Worm (Caenorhabditis elegans) whole organism, L1 larva: ENCODE data around the gene elp-1.

Experiments used
- C04F5.9 ChIP-seq: sonication (generic microtip); optimal IDR thresholded peaks from 2 replicates; lab custom pipeline; 2016; ENCODE audit warnings: missing genetic modification characterization, missing compliant biosample characterization
- C16A3.4 ChIP-seq: fragments of 150-350 bp; optimal IDR thresholded peaks from 2 replicates; lab custom pipeline; 2014; ENCODE audit warnings: missing biosample characterization, missing genetic modification characterization
- F16B12.6 ChIP-seq: fragments of 150-350 bp; optimal IDR thresholded peaks from 2 replicates; lab custom pipeline; 2014; ENCODE audit warnings: missing biosample characterization, missing genetic modification characterization
- aha-1 ChIP-seq: fragments of 150-350 bp; optimal IDR thresholded peaks from 2 replicates; lab custom pipeline; 2014; ENCODE audit warnings: missing biosample characterization, missing genetic modification characterization
- ama-1 ChIP-seq: fragments of 150-350 bp; optimal IDR thresholded peaks from 2 replicates; lab custom pipeline; 2014
- blmp-1 ChIP-seq: fragments of 150-350 bp; optimal IDR thresholded peaks from 2 replicates; lab custom pipeline; 2014; ENCODE audit warnings: missing biosample characterization, missing genetic modification characterization
- ceh-8 ChIP-seq: fragments of 200-800 bp; sonication (Bioruptor generic); optimal IDR thresholded peaks from 2 replicates; lab custom pipeline; 2018; ENCODE audit warnings: mild to moderate bottlenecking, missing genetic modification characterization, moderate library complexity, missing compliant biosample characterization
- ceh-82 ChIP-seq, 3 experiments: fragments of 150-350 bp in 1 of 3; sonication (generic microtip) in 2 of 3; optimal IDR thresholded peaks; 2 replicates each; lab custom pipeline; 2014 to 2017; ENCODE audit warnings: missing biosample characterization in 3 of 3, missing genetic modification characterization in 3 of 3
- ceh-90 ChIP-seq: sonication (generic microtip); optimal IDR thresholded peaks from 2 replicates; lab custom pipeline; 2016; ENCODE audit warnings: missing genetic modification characterization, missing compliant biosample characterization
- ces-1 ChIP-seq: fragments of 150-350 bp; optimal IDR thresholded peaks from 2 replicates; lab custom pipeline; 2014; ENCODE audit warnings: missing biosample characterization, missing genetic modification reagents, missing genetic modification characterization
- dpl-1 ChIP-seq, 3 experiments: fragments of 150-350 bp in 2 of 3; sonication (generic microtip) in 1 of 3; optimal IDR thresholded peaks; 2 replicates each; lab custom pipeline; 2014 to 2017; ENCODE audit warnings: missing biosample characterization in 3 of 3, missing genetic modification characterization in 3 of 3, missing genetic modification reagents in 3 of 3
- egl-13 ChIP-seq: sonication (generic microtip); optimal IDR thresholded peaks from 2 replicates; lab custom pipeline; 2016; ENCODE audit warnings: missing genotype, missing genetic modification reagents, missing genetic modification characterization, missing compliant biosample characterization
- elt-2 ChIP-seq: sonication (generic microtip); optimal IDR thresholded peaks from 2 replicates; lab custom pipeline; 2016; ENCODE audit warnings: missing genetic modification characterization, mild to moderate bottlenecking, inconsistent platforms, missing compliant biosample characterization, missing genetic modification reagents
- fkh-10 ChIP-seq: sonication (generic microtip); optimal IDR thresholded peaks from 2 replicates; lab custom pipeline; 2017; ENCODE audit warnings: missing biosample characterization, missing genetic modification reagents, missing genetic modification characterization
- fkh-4 ChIP-seq: sonication (generic microtip); optimal IDR thresholded peaks from 2 replicates; lab custom pipeline; 2016; ENCODE audit warnings: missing compliant biosample characterization, missing genetic modification characterization, borderline replicate concordance
- fkh-8 ChIP-seq: sonication (generic microtip); optimal IDR thresholded peaks from 2 replicates; lab custom pipeline; 2016; ENCODE audit warnings: mild to moderate bottlenecking, missing genetic modification characterization, missing compliant biosample characterization
- grh-1 ChIP-seq: fragments of 200-800 bp; sonication (Bioruptor generic); IDR thresholded peaks from 2 replicates; pipeline ENCODE4 v1.3.6; 2022; ENCODE audit warnings: missing genetic modification reagents, missing genetic modification characterization, missing compliant biosample characterization
- hlh-4 ChIP-seq: sonication (generic microtip); optimal IDR thresholded peaks from 2 replicates; lab custom pipeline; 2016; ENCODE audit warnings: mild to moderate bottlenecking, missing genetic modification characterization, missing compliant biosample characterization
- hpl-2 ChIP-seq: fragments of 150-350 bp; optimal IDR thresholded peaks from 2 replicates; lab custom pipeline; 2014; ENCODE audit warnings: missing biosample characterization, missing genetic modification reagents, missing genetic modification characterization
- irx-1 ChIP-seq: sonication (generic microtip); optimal IDR thresholded peaks from 2 replicates; lab custom pipeline; 2016; ENCODE audit warnings: missing genetic modification characterization, missing compliant biosample characterization
- isw-1 ChIP-seq: fragments of 200-800 bp; sonication (Bioruptor generic); IDR thresholded peaks from 2 replicates; pipeline ENCODE4 v1.3.6; 2022; ENCODE audit warnings: missing genetic modification characterization, missing compliant biosample characterization
- lin-14 ChIP-seq: fragments of 200-800 bp; sonication (Bioruptor generic); optimal IDR thresholded peaks from 2 replicates; lab custom pipeline; 2018; ENCODE audit warnings: mild to moderate bottlenecking, missing genetic modification characterization, moderate library complexity, missing compliant biosample characterization
- lin-35 ChIP-seq, 2 experiments: fragments of 150-350 bp; optimal IDR thresholded peaks; 2 replicates each; lab custom pipeline; 2014; ENCODE audit warnings: missing biosample characterization in 2 of 2, missing genetic modification characterization in 2 of 2, missing genetic modification reagents in 2 of 2
- lin-39 ChIP-seq: fragments of 150-350 bp; optimal IDR thresholded peaks from 2 replicates; lab custom pipeline; 2014; ENCODE audit warnings: missing biosample characterization, missing genetic modification reagents, missing genetic modification characterization
- lir-3 ChIP-seq: sonication (generic microtip); optimal IDR thresholded peaks from 2 replicates; lab custom pipeline; 2016; ENCODE audit warnings: mild to moderate bottlenecking, missing genetic modification characterization, moderate library complexity, missing compliant biosample characterization; ENCODE audit not compliant: poor library complexity
- lsy-2 ChIP-seq, 2 experiments: fragments of 150-350 bp; optimal IDR thresholded peaks; 2 replicates each; lab custom pipeline; 2014; ENCODE audit warnings: missing biosample characterization in 2 of 2, missing genetic modification characterization in 2 of 2
- mdl-1 ChIP-seq, 2 experiments: fragments of 150-350 bp; optimal IDR thresholded peaks; 2 replicates each; lab custom pipeline; 2014 to 2017; ENCODE audit warnings: missing biosample characterization in 2 of 2, missing genetic modification characterization in 2 of 2, inconsistent platforms in 1 of 2
- nhr-20 ChIP-seq: sonication (generic microtip); optimal IDR thresholded peaks from 2 replicates; lab custom pipeline; 2016; ENCODE audit warnings: mild to moderate bottlenecking, missing genetic modification characterization, missing compliant biosample characterization
- nhr-47 ChIP-seq: sonication (generic microtip); optimal IDR thresholded peaks from 2 replicates; lab custom pipeline; 2016; ENCODE audit warnings: mild to moderate bottlenecking, missing genetic modification characterization, moderate library complexity, missing compliant biosample characterization
- nhr-71 ChIP-seq: sonication (generic microtip); optimal IDR thresholded peaks from 2 replicates; lab custom pipeline; 2016; ENCODE audit warnings: mild to moderate bottlenecking, missing genetic modification characterization, moderate library complexity, missing compliant biosample characterization
- nhr-77 ChIP-seq: fragments of 150-350 bp; optimal IDR thresholded peaks from 2 replicates; lab custom pipeline; 2014; ENCODE audit warnings: missing biosample characterization, missing genetic modification characterization
- nhr-84 ChIP-seq: sonication (generic microtip); optimal IDR thresholded peaks from 2 replicates; lab custom pipeline; 2017; ENCODE audit warnings: missing biosample characterization, missing genetic modification characterization
- pax-3 ChIP-seq: fragments of 200-800 bp; sonication (Bioruptor generic); optimal IDR thresholded peaks from 2 replicates; lab custom pipeline; 2018; ENCODE audit warnings: mild to moderate bottlenecking, missing genetic modification characterization, moderate library complexity, missing compliant biosample characterization
- pqm-1 ChIP-seq: sonication (generic microtip); optimal IDR thresholded peaks from 3 replicates; lab custom pipeline; 2017; ENCODE audit warnings: missing biosample characterization, missing genetic modification characterization
- rnt-1 ChIP-seq: sonication (generic microtip); optimal IDR thresholded peaks from 2 replicates; lab custom pipeline; 2016; ENCODE audit warnings: mild to moderate bottlenecking, missing genetic modification characterization, moderate library complexity, missing compliant biosample characterization
- snu-23 ChIP-seq: sonication (generic microtip); optimal IDR thresholded peaks from 2 replicates; lab custom pipeline; 2016; ENCODE audit warnings: missing genetic modification characterization, missing compliant biosample characterization
- sox-4 ChIP-seq: sonication (generic microtip); optimal IDR thresholded peaks from 2 replicates; lab custom pipeline; 2016; ENCODE audit warnings: missing genetic modification characterization, missing compliant biosample characterization
- sptf-1 ChIP-seq: fragments of 150-350 bp; optimal IDR thresholded peaks from 2 replicates; lab custom pipeline; 2014; ENCODE audit warnings: missing biosample characterization, missing genetic modification characterization
- swsn-7 ChIP-seq: sonication (generic microtip); optimal IDR thresholded peaks from 2 replicates; lab custom pipeline; 2016; ENCODE audit warnings: missing genetic modification characterization, missing compliant biosample characterization
- tbx-2 ChIP-seq: sonication (generic microtip); optimal IDR thresholded peaks from 2 replicates; lab custom pipeline; 2016; ENCODE audit warnings: missing genetic modification characterization, missing compliant biosample characterization
- unc-62 ChIP-seq: fragments of 150-350 bp; optimal IDR thresholded peaks from 2 replicates; lab custom pipeline; 2014; ENCODE audit warnings: missing biosample characterization, missing genetic modification reagents, missing genetic modification characterization
- unc-86 ChIP-seq: sonication (generic microtip); optimal IDR thresholded peaks from 2 replicates; lab custom pipeline; 2016; ENCODE audit warnings: missing genetic modification characterization, missing compliant biosample characterization
- unc-98 ChIP-seq: fragments of 200-800 bp; sonication (Bioruptor generic); IDR thresholded peaks from 2 replicates; pipeline ENCODE4 v1.3.6; 2022; ENCODE audit warnings: missing genetic modification characterization, missing compliant biosample characterization
- vab-15 ChIP-seq: sonication (generic microtip); optimal IDR thresholded peaks from 2 replicates; lab custom pipeline; 2017; ENCODE audit warnings: missing genotype, mild to moderate bottlenecking, missing genetic modification characterization, missing compliant biosample characterization
- xbp-1 ChIP-seq: sonication (generic microtip); optimal IDR thresholded peaks from 2 replicates; lab custom pipeline; 2016; ENCODE audit warnings: missing genetic modification characterization, missing compliant biosample characterization
- zip-4 ChIP-seq: fragments of 200-800 bp; sonication (Bioruptor generic); optimal IDR thresholded peaks from 2 replicates; lab custom pipeline; 2018; ENCODE audit warnings: mild to moderate bottlenecking, missing genetic modification characterization, moderate library complexity, missing compliant biosample characterization
- ztf-11 ChIP-seq, 2 experiments: sonication (generic microtip); optimal IDR thresholded peaks; 2 replicates each; lab custom pipeline; 2016 to 2017; ENCODE audit warnings: missing genetic modification characterization in 2 of 2, missing biosample characterization in 1 of 2, missing compliant biosample characterization in 1 of 2

Gene elp-1

ce11 chrV:20744290-20744837, 25.6 kb downstream of the elp-1 start, which contains the start of gene dnj-25 (continued):
- TF ChIP-seq egl-13 (tag; lab: Kevin White, UChicago) (no peak), nhr-84 (tag; lab: Kevin White, UChicago) (no peak), swsn-7 (no peak), rnt-1 (tag; lab: Kevin White, UChicago) (no peak), nhr-71 (peak; percentile 35), irx-1 (tag; lab: Kevin White, UChicago) (no peak), C04F5.9 (tag; lab: Kevin White, UChicago) (no peak), fkh-4 (tag; lab: Kevin White, UChicago) (no peak), F16B12.6 (tag; lab: Kevin White, UChicago) (no peak), zip-4 (GFP tag; lab: Kevin White, UChicago) (no peak), aha-1 (tag; lab: Kevin White, UChicago) (no peak), ceh-82 (tag; optimal IDR thresholded peaks at IDR 0.05; lab: Kevin White, UChicago) (peak in 1 of 3 experiments; percentile 31), snu-23 (GFP tag; lab: Kevin White, UChicago) (peak; percentile 47), sox-4 (no peak), lir-3 (tag; lab: Kevin White, UChicago) (no peak), sptf-1 (tag; lab: Kevin White, UChicago) (no peak), blmp-1 (tag; lab: Kevin White, UChicago) (peak; percentile 95), nhr-47 (tag; lab: Kevin White, UChicago) (peak; percentile 10), xbp-1 (tag; lab: Kevin White, UChicago) (no peak), elt-2 (tag; lab: Kevin White, UChicago) (no peak), ceh-90 (no peak), ceh-8 (GFP tag; lab: Kevin White, UChicago) (no peak), lsy-2 (tag; optimal IDR thresholded peaks at IDR 0.05; lab: Kevin White, UChicago) (peak; percentile 37 to 52), lin-39 (tag; lab: Kevin White, UChicago) (no peak), vab-15 (no peak), lin-14 (GFP tag; lab: Kevin White, UChicago) (peak; percentile 47), ama-1 (lab: Kevin White, UChicago) (no peak), hpl-2 (GFP tag; lab: Kevin White, UChicago) (no peak), nhr-20 (tag; lab: Kevin White, UChicago) (peak; percentile 14), isw-1 (GFP tag; lab: Robert Waterston, UW) (no peak), ztf-11 (tag; optimal IDR thresholded peaks at IDR 0.05; lab: Kevin White, UChicago) (no peak), fkh-8 (tag; lab: Kevin White, UChicago) (no peak), dpl-1 (GFP tag; optimal IDR thresholded peaks at IDR 0.05; lab: Kevin White, UChicago) (peak in 1 of 3 experiments; percentile 41), unc-62 (GFP tag; lab: Kevin White, UChicago) (no peak), unc-86 (tag; lab: Kevin White, UChicago) (no peak), mdl-1 (tag; optimal IDR thresholded peaks at IDR 0.05; lab: Kevin White, UChicago) (no peak), hlh-4 (tag; lab: Kevin White, UChicago) (no peak), pqm-1 (no peak), C16A3.4 (tag; lab: Kevin White, UChicago) (peak; percentile 7), grh-1 (GFP tag; lab: Robert Waterston, UW) (peak; percentile 62)
- TF ChIP-seq, all 84 proteins: peak for 15

ce11 chrV:20739387-20739786, 30.6 kb downstream of the elp-1 start:
- TF ChIP-seq unc-98 (GFP tag; lab: Robert Waterston, UW) (no peak), fkh-10 (GFP tag; lab: Kevin White, UChicago) (peak; percentile 65), unc-62 (GFP tag; lab: Kevin White, UChicago) (no peak), tbx-2 (peak; percentile 7), irx-1 (tag; lab: Kevin White, UChicago) (peak; percentile 2), fkh-4 (tag; lab: Kevin White, UChicago) (no peak), pax-3 (tag; lab: Kevin White, UChicago) (no peak), ces-1 (GFP tag; lab: Kevin White, UChicago) (peak; percentile 33), lin-35 (GFP tag; optimal IDR thresholded peaks at IDR 0.05; lab: Kevin White, UChicago) (no peak), nhr-77 (tag; lab: Kevin White, UChicago) (no peak)
